Worm (Caenorhabditis elegans) whole organism, L4/young adult: ENCODE data around the gene malt-1.

Experiments used
- W03F9.2 ChIP-seq: fragments of 150-350 bp; optimal IDR thresholded peaks from 2 replicates; lab custom pipeline; 2014; ENCODE audit warnings: missing biosample characterization, missing genetic modification characterization
- dao-5 ChIP-seq: sonication (generic microtip); optimal IDR thresholded peaks from 2 replicates; lab custom pipeline; 2016; ENCODE audit warnings: missing genotype, missing genetic modification characterization, moderate library complexity, missing compliant biosample characterization
- him-1 ChIP-seq: sonication (generic microtip); optimal IDR thresholded peaks from 2 replicates; lab custom pipeline; 2016; ENCODE audit warnings: missing genotype, missing genetic modification reagents, missing genetic modification characterization, missing compliant biosample characterization

- TF ChIP-seq dao-5 (tag; lab: Kevin White, UChicago) (no peak), him-1 (no peak), W03F9.2 (tag; lab: Kevin White, UChicago) (no peak)
Observed at ce11 chrII:6975725-6976124, 24.6 kb upstream of the malt-1 start.
